Worm (Caenorhabditis elegans) whole organism, L4 larva: ENCODE results near the gene W10G11.19.

Experiments used
- F49E8.2 ChIP-seq: sonication (generic microtip); optimal IDR thresholded peaks from 2 replicates; lab custom pipeline; 2016; ENCODE audit warnings: missing compliant biosample characterization, mild to moderate bottlenecking, missing genetic modification characterization, borderline replicate concordance
- Y48G9A.11 ChIP-seq: fragments of 200-800 bp; sonication (Bioruptor generic); IDR thresholded peaks from 2 replicates; pipeline ENCODE4 v1.3.6; 2022; ENCODE audit warnings: missing genetic modification reagents, missing genetic modification characterization, missing compliant biosample characterization
- Y5F2A.4 ChIP-seq: fragments of 200-800 bp; sonication (Bioruptor generic); optimal IDR thresholded peaks from 2 replicates; lab custom pipeline; 2018; ENCODE audit warnings: mild to moderate bottlenecking, missing genetic modification characterization, missing compliant biosample characterization
- Y75B8A.6 ChIP-seq: fragments of 200-800 bp; sonication (Bioruptor generic); IDR thresholded peaks from 2 replicates; pipeline ENCODE4 v1.3.6; 2022; ENCODE audit warnings: missing genetic modification reagents, missing genetic modification characterization, missing compliant biosample characterization
- aly-2 ChIP-seq: sonication (generic microtip); optimal IDR thresholded peaks from 2 replicates; lab custom pipeline; 2018; ENCODE audit warnings: missing biosample characterization, missing genetic modification characterization
- ama-1 ChIP-seq: fragments of 150-350 bp; optimal IDR thresholded peaks from 2 replicates; lab custom pipeline; 2014; ENCODE audit warnings: inconsistent platforms, mixed read lengths
- ceh-20 ChIP-seq: fragments of 200-800 bp; sonication (Bioruptor generic); IDR thresholded peaks from 2 replicates; pipeline ENCODE4 v1.3.6; 2022; ENCODE audit warnings: missing genetic modification reagents, missing genetic modification characterization, missing compliant biosample characterization
- ceh-32 ChIP-seq: sonication (generic microtip); optimal IDR thresholded peaks from 2 replicates; lab custom pipeline; 2016; ENCODE audit warnings: mild to moderate bottlenecking, missing genetic modification characterization, missing compliant biosample characterization; ENCODE audit not compliant: poor library complexity
- ceh-44 ChIP-seq: fragments of 200-800 bp; sonication (Bioruptor generic); IDR thresholded peaks from 2 replicates; pipeline ENCODE4 v1.3.6; 2022; ENCODE audit warnings: missing genetic modification reagents, missing genetic modification characterization, missing compliant biosample characterization
- ceh-82 ChIP-seq: sonication (generic microtip); optimal IDR thresholded peaks from 2 replicates; lab custom pipeline; 2017; ENCODE audit warnings: missing biosample characterization, missing genetic modification characterization
- ces-1 ChIP-seq: fragments of 150-350 bp; sonication (generic microtip); optimal IDR thresholded peaks from 4 replicates; lab custom pipeline; 2014; ENCODE audit warnings: missing biosample characterization, missing genetic modification reagents, missing genetic modification characterization
- cey-2 ChIP-seq: sonication (generic microtip); optimal IDR thresholded peaks from 3 replicates; lab custom pipeline; 2017; ENCODE audit warnings: missing genetic modification characterization, mild to moderate bottlenecking, missing compliant biosample characterization, antibody characterized with exemption, borderline replicate concordance; ENCODE audit not compliant: insufficient read depth
- daf-12 ChIP-seq: fragments of 150-350 bp; optimal IDR thresholded peaks from 2 replicates; lab custom pipeline; 2014; ENCODE audit warnings: missing biosample characterization, missing genetic modification reagents, missing genetic modification characterization
- daf-16 ChIP-seq, 3 experiments: sonication (generic microtip); optimal IDR thresholded peaks; 2 replicates each; lab custom pipeline; 2016 to 2017; ENCODE audit warnings: missing genetic modification characterization in 3 of 3, missing genetic modification reagents in 3 of 3, mild to moderate bottlenecking in 2 of 3, missing compliant biosample characterization in 2 of 3, missing biosample characterization in 1 of 3, moderate library complexity in 1 of 3
- daf-8 ChIP-seq: fragments of 200-800 bp; sonication (Bioruptor generic); IDR thresholded peaks from 2 replicates; pipeline ENCODE4 v1.3.6; 2022; ENCODE audit warnings: missing genetic modification characterization, missing compliant biosample characterization
- dmd-6 ChIP-seq: fragments of 200-800 bp; sonication (Bioruptor generic); IDR thresholded peaks from 2 replicates; pipeline ENCODE4 v1.3.6; 2022; ENCODE audit warnings: missing genetic modification reagents, missing genetic modification characterization, missing compliant biosample characterization
- duxl-1 ChIP-seq: sonication (generic microtip); optimal IDR thresholded peaks from 2 replicates; lab custom pipeline; 2016; ENCODE audit warnings: mild to moderate bottlenecking, missing genetic modification characterization, moderate library complexity, missing compliant biosample characterization; ENCODE audit not compliant: poor library complexity
- egl-27 ChIP-seq: sonication (generic microtip); optimal IDR thresholded peaks from 3 replicates; lab custom pipeline; 2017; ENCODE audit warnings: missing biosample characterization, missing genetic modification reagents, missing genetic modification characterization
- hif-1 ChIP-seq, 2 experiments: sonication (generic microtip); optimal IDR thresholded peaks; 2 replicates each; lab custom pipeline; 2016 to 2017; ENCODE audit warnings: missing compliant biosample characterization in 2 of 2, missing genetic modification characterization in 2 of 2, missing genetic modification reagents in 2 of 2, missing genotype in 2 of 2, mild to moderate bottlenecking in 1 of 2
- hlh-30 ChIP-seq: sonication (generic microtip); optimal IDR thresholded peaks from 2 replicates; lab custom pipeline; 2017; ENCODE audit warnings: antibody characterized with exemption, mild to moderate bottlenecking, missing genetic modification characterization, missing compliant biosample characterization; ENCODE audit not compliant: insufficient read depth
- hmg-1.1 ChIP-seq: fragments of 200-800 bp; sonication (Bioruptor generic); IDR thresholded peaks from 2 replicates; pipeline ENCODE4 v1.3.6; 2022; ENCODE audit warnings: missing genetic modification reagents, missing genetic modification characterization, missing compliant biosample characterization
- lin-1 ChIP-seq: fragments of 200-800 bp; sonication (Bioruptor generic); IDR thresholded peaks from 2 replicates; pipeline ENCODE4 v1.3.6; 2022; ENCODE audit warnings: missing genetic modification reagents, missing genetic modification characterization, missing compliant biosample characterization
- lin-29 ChIP-seq: fragments of 200-800 bp; sonication (Bioruptor generic); IDR thresholded peaks from 2 replicates; pipeline ENCODE4 v1.3.6; 2022; ENCODE audit warnings: missing genetic modification reagents, missing genetic modification characterization, missing compliant biosample characterization
- lin-39 ChIP-seq: fragments of 150-350 bp; optimal IDR thresholded peaks from 2 replicates; lab custom pipeline; 2014; ENCODE audit warnings: missing biosample characterization, missing genetic modification reagents, missing genetic modification characterization
- lsy-2 ChIP-seq, 2 experiments: fragments of 150-350 bp in 1 of 2; sonication (generic microtip) in 1 of 2; optimal IDR thresholded peaks; 2 replicates each; lab custom pipeline; 2014 to 2017; ENCODE audit warnings: missing biosample characterization in 2 of 2, missing genetic modification characterization in 2 of 2
- madf-5 ChIP-seq, 2 experiments: fragments of 200-800 bp; sonication (Bioruptor generic); IDR thresholded peaks; 2 replicates each; pipeline ENCODE4 v1.3.6; 2022; ENCODE audit warnings: missing compliant biosample characterization in 2 of 2, missing genetic modification characterization in 2 of 2
- mdl-1 ChIP-seq, 2 experiments: fragments of 150-350 bp in 1 of 2; sonication (generic microtip) in 1 of 2; optimal IDR thresholded peaks; 2 replicates each; lab custom pipeline; 2014 to 2017; ENCODE audit warnings: missing biosample characterization in 2 of 2, missing genetic modification characterization in 2 of 2
- mep-1 ChIP-seq: fragments of 150-350 bp; sonication (generic microtip); optimal IDR thresholded peaks from 3 replicates; lab custom pipeline; 2014; ENCODE audit warnings: missing biosample characterization, missing genetic modification characterization
- mes-2 ChIP-seq: sonication (generic microtip); optimal IDR thresholded peaks from 2 replicates; lab custom pipeline; 2016; ENCODE audit warnings: missing genotype, mild to moderate bottlenecking, missing genetic modification characterization, missing compliant biosample characterization; ENCODE audit not compliant: poor library complexity, severe bottlenecking
- mxl-2 ChIP-seq: fragments of 200-800 bp; sonication (Bioruptor generic); conservative IDR thresholded peaks from 2 replicates; pipeline ENCODE4 v1.3.6; 2022; ENCODE audit warnings: missing genetic modification reagents, missing genetic modification characterization, missing compliant biosample characterization
- mxl-3 ChIP-seq: fragments of 200-800 bp; sonication (Bioruptor generic); optimal IDR thresholded peaks from 2 replicates; lab custom pipeline; 2018; ENCODE audit warnings: mild to moderate bottlenecking, missing genetic modification characterization, missing compliant biosample characterization
- nhr-28 ChIP-seq: fragments of 150-350 bp; optimal IDR thresholded peaks from 2 replicates; lab custom pipeline; 2014; ENCODE audit warnings: missing biosample characterization, missing genetic modification characterization
- nhr-41 ChIP-seq: fragments of 200-800 bp; sonication (Bioruptor generic); IDR thresholded peaks from 2 replicates; pipeline ENCODE4 v1.3.6; 2022; ENCODE audit warnings: missing genetic modification reagents, missing genetic modification characterization, missing compliant biosample characterization
- nhr-76 ChIP-seq: fragments of 150-350 bp; optimal IDR thresholded peaks from 2 replicates; lab custom pipeline; 2014; ENCODE audit warnings: missing biosample characterization, missing genetic modification characterization
- nhr-77 ChIP-seq: fragments of 150-350 bp; optimal IDR thresholded peaks from 2 replicates; lab custom pipeline; 2014; ENCODE audit warnings: missing biosample characterization, missing genetic modification characterization
- php-3 ChIP-seq: fragments of 200-800 bp; sonication (Bioruptor generic); IDR thresholded peaks from 2 replicates; pipeline ENCODE4 v1.3.6; 2022; ENCODE audit warnings: missing genetic modification reagents, missing genetic modification characterization, missing compliant biosample characterization
- pqm-1 ChIP-seq: sonication (generic microtip); optimal IDR thresholded peaks from 2 replicates; lab custom pipeline; 2017; ENCODE audit warnings: missing biosample characterization, missing genetic modification characterization
- saeg-2 ChIP-seq: fragments of 200-800 bp; sonication (Bioruptor generic); IDR thresholded peaks from 2 replicates; pipeline ENCODE4 v1.3.6; 2022; ENCODE audit warnings: missing genetic modification reagents, missing genetic modification characterization, missing compliant biosample characterization
- sdz-12 ChIP-seq: fragments of 200-800 bp; sonication (Bioruptor generic); optimal IDR thresholded peaks from 2 replicates; lab custom pipeline; 2018; ENCODE audit warnings: mild to moderate bottlenecking, missing genetic modification characterization, missing compliant biosample characterization
- set-16 ChIP-seq: fragments of 200-800 bp; sonication (Bioruptor generic); IDR thresholded peaks from 2 replicates; pipeline ENCODE4 v1.3.6; 2022; ENCODE audit warnings: missing genetic modification reagents, missing genetic modification characterization, missing compliant biosample characterization
- skn-1 ChIP-seq: fragments of 150-350 bp; optimal IDR thresholded peaks from 2 replicates; lab custom pipeline; 2014; ENCODE audit warnings: missing biosample characterization, missing genetic modification characterization
- snpc-4 ChIP-seq: fragments of 150-350 bp; optimal IDR thresholded peaks from 2 replicates; lab custom pipeline; 2014; ENCODE audit warnings: missing biosample characterization, missing genetic modification characterization
- tag-97 ChIP-seq: fragments of 200-800 bp; sonication (Bioruptor generic); IDR thresholded peaks from 2 replicates; pipeline ENCODE4 v1.3.6; 2022; ENCODE audit warnings: missing genetic modification characterization, missing compliant biosample characterization
- unc-130 ChIP-seq: sonication (generic microtip); optimal IDR thresholded peaks from 2 replicates; lab custom pipeline; 2016; ENCODE audit warnings: missing genetic modification reagents, missing genetic modification characterization, missing compliant biosample characterization
- unc-39 ChIP-seq: sonication (generic microtip); optimal IDR thresholded peaks from 2 replicates; lab custom pipeline; 2017; ENCODE audit warnings: missing biosample characterization, missing genetic modification characterization
- zfp-3 ChIP-seq: fragments of 200-800 bp; sonication (Bioruptor generic); conservative IDR thresholded peaks from 2 replicates; pipeline ENCODE4 v1.3.6; 2022; ENCODE audit warnings: missing genetic modification reagents, missing genetic modification characterization, missing compliant biosample characterization
- zip-11 ChIP-seq: fragments of 200-800 bp; sonication (Bioruptor generic); IDR thresholded peaks from 2 replicates; pipeline ENCODE4 v1.3.6; 2022; ENCODE audit warnings: missing genetic modification characterization, missing compliant biosample characterization
- ztf-7 ChIP-seq: fragments of 150-350 bp; optimal IDR thresholded peaks from 2 replicates; lab custom pipeline; 2014; ENCODE audit warnings: missing biosample characterization, missing genetic modification characterization

Gene W10G11.19

ce11 chrII:3518961-3519544, 31.4 kb upstream of the W10G11.19 start, which contains the start of gene clec-126 (continued):
- peak; percentile 85 to 94 for TF ChIP-seq daf-16 (GFP tag; optimal IDR thresholded peaks at IDR 0.05; lab: Kevin White, UChicago)
- peak; percentile 96 for TF ChIP-seq daf-16 (tag; optimal IDR thresholded peaks at IDR 0.05; lab: Kevin White, UChicago)
- TF ChIP-seq egl-27: no peak
- peak; percentile 27 for TF ChIP-seq cey-2
- TF ChIP-seq hlh-30: peak; percentile 85
- no peak for TF ChIP-seq ces-1 (GFP tag; lab: Kevin White, UChicago)
- peak; percentile 67 for TF ChIP-seq duxl-1 (tag; lab: Kevin White, UChicago)
- peak; percentile 12 for TF ChIP-seq snpc-4 (tag; lab: Kevin White, UChicago)
- peak; percentile 58 for TF ChIP-seq mes-2 (tag; lab: Kevin White, UChicago)
- TF ChIP-seq Y75B8A.6 (GFP tag; lab: Robert Waterston, UW): no peak; the same call in 1 of the 2 replicates
- TF ChIP-seq Y48G9A.11 (GFP tag; lab: Robert Waterston, UW): peak; percentile 73
- 0 out of 4 replicates have a peak, but pooled peaks of 1 of the 2 experiments have one; percentile 65 for TF ChIP-seq madf-5 (GFP tag; IDR thresholded peaks at IDR 0.05; lab: Robert Waterston, UW)
- no peak; the same call in 1 of the 2 replicates for TF ChIP-seq php-3 (GFP tag; lab: Robert Waterston, UW)
- 0 out of 2 replicates have a peak, but pooled peaks have one; percentile 11 for TF ChIP-seq zfp-3 (GFP tag; lab: Robert Waterston, UW)
- TF ChIP-seq lsy-2 (tag; optimal IDR thresholded peaks at IDR 0.05; lab: Kevin White, UChicago): peak; percentile 27 to 85
- peak; percentile 64 for TF ChIP-seq ceh-20 (GFP tag; lab: Robert Waterston, UW)
- TF ChIP-seq hif-1 (tag; optimal IDR thresholded peaks at IDR 0.05; lab: Kevin White, UChicago): peak in 1 of 2 experiments; percentile 45
- TF ChIP-seq daf-8 (GFP tag; lab: Robert Waterston, UW): no peak
- TF ChIP-seq zip-11: 0 out of 2 replicates have a peak, but pooled peaks have one; percentile 9
- TF ChIP-seq ceh-82 (tag; lab: Kevin White, UChicago): no peak
- peak; percentile 43; the same call in 1 of the 2 replicates for TF ChIP-seq set-16 (GFP tag; lab: Robert Waterston, UW)
- TF ChIP-seq ama-1 (lab: Kevin White, UChicago): no peak
- TF ChIP-seq unc-39 (tag; lab: Kevin White, UChicago): no peak
- TF ChIP-seq pqm-1: no peak
- TF ChIP-seq mdl-1 (tag; optimal IDR thresholded peaks at IDR 0.05; lab: Kevin White, UChicago): peak in 1 of 2 experiments; percentile 11
- no peak; the same call in 1 of the 2 replicates for TF ChIP-seq nhr-41
- peak; percentile 59 for TF ChIP-seq ztf-7 (tag; lab: Kevin White, UChicago)
- no peak for TF ChIP-seq tag-97 (GFP tag; lab: Robert Waterston, UW)
- TF ChIP-seq ceh-32 (tag; lab: Kevin White, UChicago): no peak
- peak; percentile 84 for TF ChIP-seq hmg-1.1 (GFP tag; lab: Robert Waterston, UW)
- TF ChIP-seq lin-29: 0 out of 2 replicates have a peak, but pooled peaks have one; percentile 10
- no peak for TF ChIP-seq nhr-76 (tag; lab: Kevin White, UChicago)
- TF ChIP-seq lin-39 (tag; lab: Kevin White, UChicago): no peak
- peak; percentile 63 for TF ChIP-seq mxl-3
- peak; percentile 65 for TF ChIP-seq F49E8.2 (tag; lab: Kevin White, UChicago)
- no peak for TF ChIP-seq aly-2
- peak; percentile 34 for TF ChIP-seq sdz-12 (GFP tag; lab: Kevin White, UChicago)
- TF ChIP-seq saeg-2: no peak
- TF ChIP-seq mep-1: peak; percentile 88
- TF ChIP-seq lin-1 (GFP tag; lab: Robert Waterston, UW): no peak
- TF ChIP-seq nhr-28 (tag; lab: Kevin White, UChicago): peak; percentile 54
- TF ChIP-seq ceh-44 (GFP tag; lab: Robert Waterston, UW): peak; percentile 51; the same call in 1 of the 2 replicates
- no peak for TF ChIP-seq skn-1
- no peak for TF ChIP-seq daf-12 (tag; lab: Kevin White, UChicago)
- TF ChIP-seq nhr-77 (tag; lab: Kevin White, UChicago): peak; percentile 74
- TF ChIP-seq unc-130: peak; percentile 68
- 0 out of 2 replicates have a peak, but pooled peaks have one; percentile 12 for TF ChIP-seq mxl-2 (GFP tag; lab: Robert Waterston, UW)
- peak; percentile 71 for TF ChIP-seq Y5F2A.4 (GFP tag; lab: Kevin White, UChicago)
- peak; percentile 64 for TF ChIP-seq dmd-6
